Fruit fly (Drosophila melanogaster): ENCODE measurements around the gene roq.

DNA sequence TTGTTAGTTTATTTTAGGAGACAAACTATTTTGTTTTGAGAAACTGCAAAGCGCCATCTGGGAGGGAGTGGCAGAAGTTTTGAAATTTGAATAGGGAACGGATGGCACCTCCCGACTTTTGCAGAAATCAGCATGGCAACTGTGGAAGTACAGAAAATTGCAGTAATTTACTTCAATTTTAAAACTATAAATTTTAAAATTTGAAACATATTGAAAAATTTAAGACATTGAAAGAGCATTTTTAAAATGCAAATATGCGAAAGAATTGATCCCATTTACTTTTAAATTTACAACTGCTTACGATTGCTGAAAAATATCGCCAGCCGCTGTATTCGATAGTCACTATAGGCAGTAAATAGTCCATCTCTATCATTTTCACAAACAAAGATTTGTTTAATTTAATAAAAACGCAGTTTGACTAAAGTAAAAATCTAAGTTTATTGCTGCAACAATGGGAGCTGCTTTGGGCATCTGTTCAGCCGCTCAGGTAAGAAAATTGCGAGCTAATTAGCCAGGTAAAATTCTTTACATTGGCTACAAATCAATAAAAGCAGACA is 34.1 kb upstream of the roq start, which contains the start of gene Serinc:
- TF ChIP-seq CG8478 (optimal IDR thresholded peaks at IDR 0.05) (no peak), pan (optimal IDR thresholded peaks at IDR 0.05) (no peak), psq (optimal IDR thresholded peaks at IDR 0.05) (no peak)
